Worm (Caenorhabditis elegans): ENCODE results near the gene dli-1.

DNA sequence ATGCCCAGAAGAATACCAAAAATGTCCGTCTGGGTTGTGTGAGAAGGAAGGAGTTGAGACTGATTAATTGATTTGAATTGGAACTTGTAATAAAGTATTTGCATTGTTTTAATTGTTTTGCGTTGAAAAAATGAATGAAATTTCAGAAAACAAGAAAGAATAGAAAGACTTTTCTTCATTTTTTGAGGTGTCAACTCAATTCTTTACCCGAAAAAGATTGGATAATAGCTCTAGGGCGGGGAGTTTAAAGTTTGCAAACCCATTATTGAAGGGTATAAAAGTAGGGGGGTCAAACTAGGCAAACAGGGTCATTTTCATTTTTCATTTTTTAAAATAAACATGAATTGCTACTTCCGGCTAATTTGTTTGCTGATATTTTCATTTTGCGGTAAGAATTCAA is 50.4 kb downstream of the dli-1 start, which contains the start of gene scl-10:
- no peak for TF ChIP-seq ama-1 (optimal IDR thresholded peaks at IDR 0.05)
- no peak for TF ChIP-seq tra-4 (tag; optimal IDR thresholded peaks at IDR 0.05)
- TF ChIP-seq flt-1 (GFP tag; IDR thresholded peaks at IDR 0.05) = no peak
- TF ChIP-seq scrt-1 (GFP tag; IDR thresholded peaks at IDR 0.05) = no peak

All from whole organism, early embryonic.